Worm (Caenorhabditis elegans) whole organism, L4 larva: ENCODE data around the gene F19F10.14.

Source experiments
- D1046.2 ChIP-seq: fragments of 200-800 bp; sonication (Bioruptor generic); IDR thresholded peaks from 2 replicates; pipeline ENCODE4 v1.3.6; 2022; ENCODE audit warnings: missing genetic modification characterization, missing compliant biosample characterization
- F10B5.3 ChIP-seq: sonication (generic microtip); optimal IDR thresholded peaks from 2 replicates; lab custom pipeline; 2016; ENCODE audit warnings: mild to moderate bottlenecking, missing genetic modification characterization, missing compliant biosample characterization
- F37D6.2 ChIP-seq: sonication (generic microtip); optimal IDR thresholded peaks from 2 replicates; lab custom pipeline; 2016; ENCODE audit warnings: mild to moderate bottlenecking, missing genetic modification characterization, missing compliant biosample characterization
- F49E8.2 ChIP-seq: sonication (generic microtip); optimal IDR thresholded peaks from 2 replicates; lab custom pipeline; 2016; ENCODE audit warnings: missing compliant biosample characterization, mild to moderate bottlenecking, missing genetic modification characterization, borderline replicate concordance
- R02D3.7 ChIP-seq: fragments of 150-350 bp; sonication (generic microtip); optimal IDR thresholded peaks from 3 replicates; lab custom pipeline; 2014; ENCODE audit warnings: missing biosample characterization, missing genetic modification characterization
- Y48G9A.11 ChIP-seq: fragments of 200-800 bp; sonication (Bioruptor generic); IDR thresholded peaks from 2 replicates; pipeline ENCODE4 v1.3.6; 2022; ENCODE audit warnings: missing genetic modification reagents, missing genetic modification characterization, missing compliant biosample characterization
- ZK546.5 ChIP-seq, 2 experiments: sonication (generic microtip); optimal IDR thresholded peaks; 2 replicates each; lab custom pipeline; 2017; ENCODE audit warnings: missing biosample characterization in 2 of 2, missing genetic modification characterization in 2 of 2
- arid-1 ChIP-seq: fragments of 200-800 bp; sonication (Bioruptor generic); conservative IDR thresholded peaks from 2 replicates; pipeline ENCODE4 v1.3.6; 2022; ENCODE audit warnings: missing genetic modification reagents, missing genetic modification characterization, missing compliant biosample characterization
- ceh-20 ChIP-seq: fragments of 200-800 bp; sonication (Bioruptor generic); IDR thresholded peaks from 2 replicates; pipeline ENCODE4 v1.3.6; 2022; ENCODE audit warnings: missing genetic modification reagents, missing genetic modification characterization, missing compliant biosample characterization
- ceh-82 ChIP-seq: sonication (generic microtip); optimal IDR thresholded peaks from 2 replicates; lab custom pipeline; 2017; ENCODE audit warnings: missing biosample characterization, missing genetic modification characterization
- daf-16 ChIP-seq, 3 experiments: sonication (generic microtip); optimal IDR thresholded peaks; 2 replicates each; lab custom pipeline; 2016 to 2017; ENCODE audit warnings: missing genetic modification characterization in 3 of 3, missing genetic modification reagents in 3 of 3, mild to moderate bottlenecking in 2 of 3, missing compliant biosample characterization in 2 of 3, missing biosample characterization in 1 of 3, moderate library complexity in 1 of 3
- daf-8 ChIP-seq: fragments of 200-800 bp; sonication (Bioruptor generic); IDR thresholded peaks from 2 replicates; pipeline ENCODE4 v1.3.6; 2022; ENCODE audit warnings: missing genetic modification characterization, missing compliant biosample characterization
- dmd-6 ChIP-seq: fragments of 200-800 bp; sonication (Bioruptor generic); IDR thresholded peaks from 2 replicates; pipeline ENCODE4 v1.3.6; 2022; ENCODE audit warnings: missing genetic modification reagents, missing genetic modification characterization, missing compliant biosample characterization
- duxl-1 ChIP-seq: sonication (generic microtip); optimal IDR thresholded peaks from 2 replicates; lab custom pipeline; 2016; ENCODE audit warnings: mild to moderate bottlenecking, missing genetic modification characterization, moderate library complexity, missing compliant biosample characterization; ENCODE audit not compliant: poor library complexity
- dve-1 ChIP-seq: sonication (generic microtip); optimal IDR thresholded peaks from 2 replicates; lab custom pipeline; 2017; ENCODE audit warnings: antibody characterized with exemption, mild to moderate bottlenecking, missing genetic modification characterization, missing compliant biosample characterization; ENCODE audit not compliant: insufficient read depth
- egl-43 ChIP-seq: fragments of 200-800 bp; sonication (Bioruptor generic); IDR thresholded peaks from 2 replicates; pipeline ENCODE4 v1.3.6; 2022; ENCODE audit warnings: missing genetic modification reagents, missing genetic modification characterization, missing compliant biosample characterization
- hlh-30 ChIP-seq: sonication (generic microtip); optimal IDR thresholded peaks from 2 replicates; lab custom pipeline; 2017; ENCODE audit warnings: antibody characterized with exemption, mild to moderate bottlenecking, missing genetic modification characterization, missing compliant biosample characterization; ENCODE audit not compliant: insufficient read depth
- lim-7 ChIP-seq: fragments of 200-800 bp; sonication (Bioruptor generic); IDR thresholded peaks from 2 replicates; pipeline ENCODE4 v1.3.6; 2022; ENCODE audit warnings: missing genetic modification characterization, missing compliant biosample characterization
- lin-13 ChIP-seq: fragments of 150-350 bp; optimal IDR thresholded peaks from 2 replicates; lab custom pipeline; 2014; ENCODE audit warnings: missing biosample characterization, missing genetic modification reagents, missing genetic modification characterization
- lin-29 ChIP-seq: fragments of 200-800 bp; sonication (Bioruptor generic); IDR thresholded peaks from 2 replicates; pipeline ENCODE4 v1.3.6; 2022; ENCODE audit warnings: missing genetic modification reagents, missing genetic modification characterization, missing compliant biosample characterization
- lin-39 ChIP-seq: fragments of 150-350 bp; optimal IDR thresholded peaks from 2 replicates; lab custom pipeline; 2014; ENCODE audit warnings: missing biosample characterization, missing genetic modification reagents, missing genetic modification characterization
- mdt-29 ChIP-seq: fragments of 200-800 bp; sonication (Bioruptor generic); IDR thresholded peaks from 2 replicates; pipeline ENCODE4 v1.3.6; 2022; ENCODE audit warnings: missing genetic modification reagents, missing genetic modification characterization, missing compliant biosample characterization
- mep-1 ChIP-seq: fragments of 150-350 bp; sonication (generic microtip); optimal IDR thresholded peaks from 3 replicates; lab custom pipeline; 2014; ENCODE audit warnings: missing biosample characterization, missing genetic modification characterization
- mxl-2 ChIP-seq: fragments of 200-800 bp; sonication (Bioruptor generic); conservative IDR thresholded peaks from 2 replicates; pipeline ENCODE4 v1.3.6; 2022; ENCODE audit warnings: missing genetic modification reagents, missing genetic modification characterization, missing compliant biosample characterization
- nhr-11 ChIP-seq: fragments of 150-350 bp; optimal IDR thresholded peaks from 2 replicates; lab custom pipeline; 2014; ENCODE audit warnings: missing biosample characterization, missing genetic modification characterization
- nhr-42 ChIP-seq: fragments of 200-800 bp; sonication (Bioruptor generic); IDR thresholded peaks from 2 replicates; pipeline ENCODE4 v1.3.6; 2022; ENCODE audit warnings: missing genetic modification characterization, missing compliant biosample characterization
- nhr-76 ChIP-seq: fragments of 150-350 bp; optimal IDR thresholded peaks from 2 replicates; lab custom pipeline; 2014; ENCODE audit warnings: missing biosample characterization, missing genetic modification characterization
- nhr-77 ChIP-seq: fragments of 150-350 bp; optimal IDR thresholded peaks from 2 replicates; lab custom pipeline; 2014; ENCODE audit warnings: missing biosample characterization, missing genetic modification characterization
- php-3 ChIP-seq: fragments of 200-800 bp; sonication (Bioruptor generic); IDR thresholded peaks from 2 replicates; pipeline ENCODE4 v1.3.6; 2022; ENCODE audit warnings: missing genetic modification reagents, missing genetic modification characterization, missing compliant biosample characterization
- sdz-12 ChIP-seq: fragments of 200-800 bp; sonication (Bioruptor generic); optimal IDR thresholded peaks from 2 replicates; lab custom pipeline; 2018; ENCODE audit warnings: mild to moderate bottlenecking, missing genetic modification characterization, missing compliant biosample characterization
- skn-1 ChIP-seq: fragments of 150-350 bp; optimal IDR thresholded peaks from 2 replicates; lab custom pipeline; 2014; ENCODE audit warnings: missing biosample characterization, missing genetic modification characterization
- spr-1 ChIP-seq: sonication (generic microtip); optimal IDR thresholded peaks from 2 replicates; lab custom pipeline; 2016; ENCODE audit warnings: mild to moderate bottlenecking, missing genetic modification characterization, missing compliant biosample characterization
- zag-1 ChIP-seq: fragments of 150-350 bp; optimal IDR thresholded peaks from 2 replicates; lab custom pipeline; 2014; ENCODE audit warnings: missing biosample characterization, missing genetic modification characterization
- zip-11 ChIP-seq: fragments of 200-800 bp; sonication (Bioruptor generic); IDR thresholded peaks from 2 replicates; pipeline ENCODE4 v1.3.6; 2022; ENCODE audit warnings: missing genetic modification characterization, missing compliant biosample characterization
- zip-2 ChIP-seq: fragments of 150-350 bp; optimal IDR thresholded peaks from 2 replicates; lab custom pipeline; 2014; ENCODE audit warnings: missing biosample characterization, missing genetic modification characterization
- ztf-7 ChIP-seq: fragments of 150-350 bp; optimal IDR thresholded peaks from 2 replicates; lab custom pipeline; 2014; ENCODE audit warnings: missing biosample characterization, missing genetic modification characterization

Gene F19F10.14

ce11 chrV:7532947-7533346 is 37.9 kb downstream of the F19F10.14 start, which contains the start of gene C54F6.3:
C54F6.3 (plus strand) TSS chrV:7533247.
- TF ChIP-seq F37D6.2 (tag; lab: Kevin White, UChicago) (no peak), F10B5.3 (tag; lab: Kevin White, UChicago) (no peak), ZK546.5 (tag; optimal IDR thresholded peaks at IDR 0.05; lab: Kevin White, UChicago) (no peak), spr-1 (tag; lab: Kevin White, UChicago) (no peak), Y48G9A.11 (GFP tag; lab: Robert Waterston, UW) (no peak), php-3 (no peak), nhr-77 (tag; lab: Kevin White, UChicago) (no peak)

- TF ChIP-seq ceh-20 (GFP tag; lab: Robert Waterston, UW) (no peak), ztf-7 (no peak), nhr-76 (tag; lab: Kevin White, UChicago) (no peak), arid-1 (GFP tag; lab: Robert Waterston, UW) (no peak), skn-1 (no peak), lin-39 (tag; lab: Kevin White, UChicago) (no peak), duxl-1 (no peak), mxl-2 (no peak), Y48G9A.11 (GFP tag; lab: Robert Waterston, UW) (no peak)
Observed at ce11 chrV:7529840-7530239, 41.0 kb downstream of the F19F10.14 start, which contains the start of gene swt-2. swt-2 (plus strand) TSS chrV:7530140.

- no peak for TF ChIP-seq lin-29 (GFP tag; lab: Robert Waterston, UW)
- TF ChIP-seq zip-11 (GFP tag; lab: Robert Waterston, UW): no peak
- no peak for TF ChIP-seq egl-43
- TF ChIP-seq R02D3.7 (tag; lab: Kevin White, UChicago): no peak
- TF ChIP-seq D1046.2: no peak
- TF ChIP-seq ZK546.5 (tag; optimal IDR thresholded peaks at IDR 0.05; lab: Kevin White, UChicago): no peak
- TF ChIP-seq mxl-2: no peak
- TF ChIP-seq dmd-6 (GFP tag; lab: Robert Waterston, UW): no peak
Observed at ce11 chrV:7528816-7529215, 42.0 kb downstream of the F19F10.14 start, which contains the start of gene C54F6.5. C54F6.5 (plus strand) TSS chrV:7529116.

ce11 chrV:7527153-7527552 is 43.7 kb downstream of the F19F10.14 start, which contains the start of gene C54F6.17:
C54F6.17 (plus strand) TSS chrV:7527453.
- no peak for TF ChIP-seq sdz-12 (GFP tag; lab: Kevin White, UChicago)
- no peak for TF ChIP-seq daf-16 (GFP tag; optimal IDR thresholded peaks at IDR 0.05; lab: Kevin White, UChicago)
- TF ChIP-seq daf-16 (tag; optimal IDR thresholded peaks at IDR 0.05; lab: Kevin White, UChicago): no peak
- TF ChIP-seq lin-29 (GFP tag; lab: Robert Waterston, UW): no peak
- no peak for TF ChIP-seq zag-1 (tag; lab: Kevin White, UChicago)
- TF ChIP-seq mdt-29 (GFP tag; lab: Robert Waterston, UW): no peak
- no peak for TF ChIP-seq lin-13 (GFP tag; lab: Kevin White, UChicago)
- TF ChIP-seq, all 104 proteins: peak for 0

ce11 chrV:7525695-7526094 is 45.2 kb downstream of the F19F10.14 start, which contains the start of gene C54F6.18:
C54F6.18 (plus strand) TSS chrV:7525995.
- TF ChIP-seq duxl-1 (no peak), hlh-30 (no peak), spr-1 (tag; lab: Kevin White, UChicago) (no peak), nhr-42 (GFP tag; lab: Robert Waterston, UW) (no peak), F49E8.2 (no peak), lin-39 (tag; lab: Kevin White, UChicago) (no peak), ceh-82 (tag; lab: Kevin White, UChicago) (no peak), dve-1 (tag; lab: Kevin White, UChicago) (no peak), dmd-6 (GFP tag; lab: Robert Waterston, UW) (no peak), nhr-11 (tag; lab: Kevin White, UChicago) (no peak), mep-1 (tag; lab: Kevin White, UChicago) (no peak), arid-1 (GFP tag; lab: Robert Waterston, UW) (no peak), daf-8 (GFP tag; lab: Robert Waterston, UW) (no peak), zip-2 (tag; lab: Kevin White, UChicago) (no peak), lim-7 (GFP tag; lab: Robert Waterston, UW) (no peak), mxl-2 (no peak)
